Worm (Caenorhabditis elegans) whole organism, early embryonic: ENCODE measurements around the gene arrd-13.

Experiments used
- B0310.2 ChIP-seq: sonication (generic microtip); optimal IDR thresholded peaks from 2 replicates; lab custom pipeline; 2016; ENCODE audit warnings: mild to moderate bottlenecking, missing genetic modification characterization, missing compliant biosample characterization
- F13C5.2 ChIP-seq: sonication (generic microtip); optimal IDR thresholded peaks from 2 replicates; lab custom pipeline; 2017; ENCODE audit warnings: mild to moderate bottlenecking, missing genetic modification characterization, inconsistent platforms, missing compliant biosample characterization
- ama-1 ChIP-seq: fragments of 150-350 bp; optimal IDR thresholded peaks from 2 replicates; lab custom pipeline; 2014
- ceh-13 ChIP-seq: fragments of 200-800 bp; sonication (Bioruptor generic); optimal IDR thresholded peaks from 2 replicates; lab custom pipeline; 2018; ENCODE audit warnings: mild to moderate bottlenecking, missing genetic modification characterization, missing compliant biosample characterization
- ets-7 ChIP-seq: sonication (generic microtip); optimal IDR thresholded peaks from 2 replicates; lab custom pipeline; 2016; ENCODE audit warnings: missing genotype, missing genetic modification characterization, missing compliant biosample characterization
- flt-1 ChIP-seq: fragments of 200-800 bp; sonication (Bioruptor generic); IDR thresholded peaks from 2 replicates; pipeline ENCODE4 v1.3.6; 2022; ENCODE audit warnings: missing genetic modification characterization, missing compliant biosample characterization
- hmbx-1 ChIP-seq: sonication (generic microtip); optimal IDR thresholded peaks from 2 replicates; lab custom pipeline; 2016; ENCODE audit warnings: mild to moderate bottlenecking, missing genetic modification characterization, missing compliant biosample characterization
- hnd-1 ChIP-seq: sonication (generic microtip); optimal IDR thresholded peaks from 2 replicates; lab custom pipeline; 2016; ENCODE audit warnings: missing genetic modification characterization, missing compliant biosample characterization
- pes-1 ChIP-seq: fragments of 200-800 bp; sonication (Bioruptor generic); IDR thresholded peaks from 2 replicates; pipeline ENCODE4 v1.3.6; 2022; ENCODE audit warnings: missing genetic modification reagents, missing genetic modification characterization, missing compliant biosample characterization
- scrt-1 ChIP-seq: fragments of 200-800 bp; sonication (Bioruptor generic); IDR thresholded peaks from 2 replicates; pipeline ENCODE4 v1.3.6; 2022; ENCODE audit warnings: missing genetic modification characterization, missing compliant biosample characterization
- sea-1 ChIP-seq: fragments of 200-800 bp; sonication (Bioruptor generic); conservative IDR thresholded peaks from 2 replicates; pipeline ENCODE4 v1.3.6; 2022; ENCODE audit warnings: missing genetic modification characterization, missing compliant biosample characterization
- tbx-11 ChIP-seq: fragments of 200-800 bp; sonication (Bioruptor generic); IDR thresholded peaks from 2 replicates; pipeline ENCODE4 v1.3.6; 2022; ENCODE audit warnings: missing genetic modification characterization, missing compliant biosample characterization
- tbx-37 ChIP-seq: fragments of 200-800 bp; sonication (Bioruptor generic); conservative IDR thresholded peaks from 2 replicates; pipeline ENCODE4 v1.3.6; 2022; ENCODE audit warnings: missing genetic modification reagents, missing genetic modification characterization, missing compliant biosample characterization
- tra-4 ChIP-seq: sonication (generic microtip); optimal IDR thresholded peaks from 2 replicates; lab custom pipeline; 2017; ENCODE audit warnings: missing genetic modification characterization, missing compliant biosample characterization

- no peak for TF ChIP-seq pes-1 (GFP tag; lab: Robert Waterston, UW)
- TF ChIP-seq ama-1 (lab: Kevin White, UChicago): no peak
- TF ChIP-seq F13C5.2 (tag; lab: Kevin White, UChicago): no peak
- no peak for TF ChIP-seq ets-7 (tag; lab: Kevin White, UChicago)
- no peak for TF ChIP-seq flt-1
- TF ChIP-seq tbx-37: no peak
- TF ChIP-seq hmbx-1: no peak
- TF ChIP-seq B0310.2 (tag; lab: Kevin White, UChicago): no peak
- TF ChIP-seq tra-4 (tag; lab: Kevin White, UChicago): no peak
- TF ChIP-seq hnd-1 (tag; lab: Kevin White, UChicago): no peak
- no peak for TF ChIP-seq sea-1 (GFP tag; lab: Robert Waterston, UW)
- no peak for TF ChIP-seq tbx-11 (GFP tag; lab: Robert Waterston, UW)
- no peak for TF ChIP-seq ceh-13 (GFP tag; lab: Kevin White, UChicago)
- TF ChIP-seq scrt-1 (GFP tag; lab: Robert Waterston, UW): no peak
Measured at ce11 chrII:13785582-13785981, 27.4 kb downstream of the arrd-13 start.
